Fruit fly (Drosophila melanogaster) whole organism, prepupa: ENCODE data around the gene LanA.

ENCODE experiments used
- CG15336 ChIP-seq: fragments of 200-800 bp; sonication (Bioruptor generic); IDR thresholded peaks from 2 replicates; pipeline ENCODE4 v1.3.6; 2022; ENCODE audit warnings: missing biosample characterization, missing genetic modification characterization
- CG3032 ChIP-seq: fragments of 200-800 bp; optimal IDR thresholded peaks from 2 replicates; lab custom pipeline; 2019; ENCODE audit warnings: missing biosample characterization, mild to moderate bottlenecking, missing genetic modification characterization, moderate library complexity
- CG32006 ChIP-seq: fragments of 200-800 bp; sonication (Bioruptor generic); optimal IDR thresholded peaks from 3 replicates; lab custom pipeline; 2017; ENCODE audit warnings: missing biosample characterization, mild to moderate bottlenecking, missing genetic modification characterization
- CG6854 ChIP-seq: fragments of 200-800 bp; sonication (Bioruptor generic); optimal IDR thresholded peaks from 2 replicates; lab custom pipeline; 2017; ENCODE audit warnings: missing biosample characterization, mild to moderate bottlenecking, missing genetic modification characterization
- CG8119 ChIP-seq: fragments of 200-800 bp; sonication (Bioruptor generic); IDR thresholded peaks from 3 replicates; pipeline ENCODE4 v1.3.6; 2022; ENCODE audit warnings: missing biosample characterization, missing genetic modification characterization
- CG8319 ChIP-seq: fragments of 200-800 bp; sonication (Bioruptor generic); optimal IDR thresholded peaks from 3 replicates; lab custom pipeline; 2016; ENCODE audit warnings: missing biosample characterization, missing genetic modification characterization
- Gug ChIP-seq: fragments of 200-800 bp; sonication (Bioruptor generic); IDR thresholded peaks from 2 replicates; pipeline ENCODE4 v1.3.6; 2022; ENCODE audit warnings: missing biosample characterization, missing genetic modification characterization
- Hr38 ChIP-seq: sonication (Bioruptor generic); optimal IDR thresholded peaks from 2 replicates; lab custom pipeline; 2016; ENCODE audit warnings: missing biosample characterization, missing genetic modification characterization
- Hr39 ChIP-seq: fragments of 200-800 bp; sonication (Bioruptor generic); optimal IDR thresholded peaks from 2 replicates; lab custom pipeline; 2016; ENCODE audit warnings: missing biosample characterization, missing genetic modification characterization
- Lpt ChIP-seq: fragments of 200-800 bp; sonication (Bioruptor generic); optimal IDR thresholded peaks from 3 replicates; lab custom pipeline; 2016; ENCODE audit warnings: missing biosample characterization, missing genetic modification characterization
- Smox ChIP-seq: fragments of 200-800 bp; sonication (Bioruptor generic); optimal IDR thresholded peaks from 3 replicates; lab custom pipeline; 2016; ENCODE audit warnings: missing biosample characterization, missing genetic modification characterization
- pdm3 ChIP-seq: fragments of 200-800 bp; sonication (Bioruptor generic); optimal IDR thresholded peaks from 3 replicates; lab custom pipeline; 2016; ENCODE audit warnings: missing biosample characterization, missing genetic modification characterization

DNA sequence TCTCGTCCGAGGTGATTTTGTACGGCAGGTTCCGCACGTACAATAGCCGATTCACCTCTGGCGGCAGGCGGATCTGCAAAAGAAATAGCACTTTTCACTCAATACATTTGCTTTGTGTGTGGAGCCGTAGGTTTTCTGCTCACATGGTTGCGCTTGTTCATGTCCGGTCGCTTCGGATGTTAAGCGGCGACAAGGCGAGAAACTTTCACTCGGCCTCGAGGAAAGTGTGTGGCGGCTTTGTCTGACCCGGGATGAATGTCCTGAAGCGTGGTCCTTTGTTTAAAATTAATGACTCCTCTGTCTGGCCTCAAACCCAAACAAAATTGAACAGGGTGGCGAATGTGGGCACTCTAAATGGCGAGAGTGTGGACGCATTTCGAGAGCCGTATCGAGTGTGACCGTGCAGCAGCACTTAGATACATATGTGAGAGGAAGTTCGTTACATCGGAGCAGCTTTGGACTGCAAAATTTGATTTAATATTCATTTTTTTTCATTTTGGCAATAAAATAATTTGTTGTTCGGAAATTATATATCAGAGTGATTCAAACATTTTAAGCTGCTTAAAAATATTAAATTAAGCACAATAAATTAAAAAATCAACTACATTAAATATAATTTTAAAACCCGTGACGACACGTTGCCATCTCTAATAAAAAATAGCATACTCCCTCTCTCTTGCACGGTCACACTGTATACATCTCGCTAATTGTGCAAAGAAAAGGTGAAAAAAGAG, 24.8 kb downstream of the LanA start, which contains the start of the genes Sf3b6 and Tnpo:
- TF ChIP-seq CG8119 (GFP tag; lab: Robert Waterston, UW) (no peak; the same call in 1 of the 3 replicates), CG3032 (tag; lab: Kevin White, UChicago) (peak; percentile 84), Hr38 (GFP tag; lab: Kevin White, UChicago) (no peak), CG6854 (GFP tag; lab: Kevin White, UChicago) (no peak), Smox (GFP tag; lab: Kevin White, UChicago) (no peak), Lpt (GFP tag; lab: Kevin White, UChicago) (peak; percentile 60), Gug (GFP tag; lab: Robert Waterston, UW) (no peak; the same call in 1 of the 2 replicates), CG15336 (GFP tag; lab: Robert Waterston, UW) (peak; percentile 59), CG32006 (GFP tag; lab: Kevin White, UChicago) (no peak), pdm3 (GFP tag; lab: Kevin White, UChicago) (no peak), CG8319 (GFP tag; lab: Kevin White, UChicago) (peak; percentile 68), Hr39 (GFP tag; lab: Kevin White, UChicago) (peak; percentile 86)
